Worm (Caenorhabditis elegans) whole organism, L4 larva: ENCODE data around the gene cdc-50.B.

Experiments
- ces-1 ChIP-seq: fragments of 150-350 bp; sonication (generic microtip); optimal IDR thresholded peaks from 4 replicates; lab custom pipeline; 2014; ENCODE audit warnings: missing biosample characterization, missing genetic modification reagents, missing genetic modification characterization
- hlh-30 ChIP-seq: sonication (generic microtip); optimal IDR thresholded peaks from 2 replicates; lab custom pipeline; 2017; ENCODE audit warnings: antibody characterized with exemption, mild to moderate bottlenecking, missing genetic modification characterization, missing compliant biosample characterization; ENCODE audit not compliant: insufficient read depth

DNA sequence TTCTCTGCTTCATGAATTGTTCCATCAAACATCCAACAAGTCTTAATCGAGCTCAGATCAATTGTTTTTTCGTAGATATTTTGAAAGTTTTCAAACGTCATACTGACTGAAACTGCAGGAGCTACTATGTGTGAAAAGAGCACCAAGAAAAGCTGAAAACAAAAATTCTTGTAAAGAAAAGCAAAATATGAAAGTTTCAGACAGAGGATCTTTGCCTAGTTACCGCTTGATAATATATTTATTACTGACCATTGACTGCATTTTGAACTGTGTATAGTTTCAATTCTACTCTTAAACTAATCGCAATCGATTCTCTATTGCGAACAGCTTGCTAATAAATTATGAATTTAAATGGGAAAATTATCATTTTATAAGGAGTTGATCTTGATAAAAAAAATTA lies 33.6 kb downstream of the cdc-50.B start, which contains the start of gene clec-182:
- no peak for TF ChIP-seq ces-1 (GFP tag; lab: Kevin White, UChicago)
- no peak for TF ChIP-seq hlh-30
